Fruit fly (Drosophila melanogaster) whole organism, embryonic: Measurements from ENCODE around the gene ppl.

Experiments used
- Atf3 ChIP-seq: fragments of 200-800 bp; sonication (Bioruptor generic); optimal IDR thresholded peaks from 3 replicates; lab custom pipeline; 2016; ENCODE audit warnings: missing biosample characterization, missing genetic modification characterization
- CG1024 ChIP-seq: fragments of 200-800 bp; sonication (Bioruptor generic); IDR thresholded peaks from 2 replicates; pipeline ENCODE4 v1.3.6; 2022; ENCODE audit warnings: missing biosample characterization, missing genetic modification characterization
- CG11695 ChIP-seq: fragments of 200-800 bp; sonication (Bioruptor generic); IDR thresholded peaks from 3 replicates; pipeline ENCODE4 v1.3.6; 2022; ENCODE audit warnings: missing biosample characterization, missing genetic modification characterization
- CG12155 ChIP-seq: fragments of 200-800 bp; sonication (Bioruptor generic); optimal IDR thresholded peaks from 3 replicates; lab custom pipeline; 2016; ENCODE audit warnings: missing biosample characterization, missing genetic modification characterization
- CG12744 ChIP-seq: fragments of 200-800 bp; sonication (Bioruptor generic); optimal IDR thresholded peaks from 2 replicates; lab custom pipeline; 2016; ENCODE audit warnings: missing biosample characterization, missing genetic modification characterization
- CG13287 ChIP-seq: fragments of 200-800 bp; sonication (Bioruptor generic); IDR thresholded peaks from 2 replicates; pipeline ENCODE4 v1.3.6; 2022; ENCODE audit warnings: missing biosample characterization, missing genetic modification characterization; ENCODE audit not compliant: partially characterized antibody
- CG17612 ChIP-seq: fragments of 200-800 bp; sonication (Bioruptor generic); IDR thresholded peaks from 2 replicates; pipeline ENCODE4 v1.3.6; 2022; ENCODE audit warnings: missing biosample characterization, missing genetic modification characterization
- CG17802 ChIP-seq: fragments of 200-800 bp; sonication (Bioruptor generic); optimal IDR thresholded peaks from 2 replicates; lab custom pipeline; 2018; ENCODE audit warnings: missing biosample characterization, mild to moderate bottlenecking, missing genetic modification characterization, moderate library complexity
- CG2120 ChIP-seq: fragments of 200-800 bp; sonication (Bioruptor generic); optimal IDR thresholded peaks from 3 replicates; lab custom pipeline; 2016; ENCODE audit warnings: missing biosample characterization, missing genetic modification characterization
- CG34224 ChIP-seq: fragments of 200-800 bp; sonication (Bioruptor generic); IDR thresholded peaks from 3 replicates; pipeline ENCODE4 v1.3.6; 2022; ENCODE audit warnings: missing biosample characterization, missing genetic modification characterization; ENCODE audit not compliant: partially characterized antibody
- CG34422 ChIP-seq: fragments of 200-800 bp; sonication (Bioruptor generic); IDR thresholded peaks from 3 replicates; pipeline ENCODE4 v1.3.6; 2022; ENCODE audit warnings: missing biosample characterization, missing genetic modification characterization
- CG6654 ChIP-seq: fragments of 200-800 bp; sonication (Bioruptor generic); optimal IDR thresholded peaks from 2 replicates; lab custom pipeline; 2017; ENCODE audit warnings: missing biosample characterization, mild to moderate bottlenecking, missing genetic modification characterization
- CG6765 ChIP-seq: fragments of 200-800 bp; sonication (Bioruptor generic); optimal IDR thresholded peaks from 3 replicates; lab custom pipeline; 2017; ENCODE audit warnings: missing biosample characterization, mild to moderate bottlenecking, missing genetic modification characterization
- CG7357 ChIP-seq: fragments of 200-800 bp; sonication (Bioruptor generic); IDR thresholded peaks from 3 replicates; pipeline ENCODE4 v1.3.6; 2022; ENCODE audit warnings: missing biosample characterization, missing genetic modification characterization
- CoRest ChIP-seq: fragments of 200-800 bp; sonication (Bioruptor generic); optimal IDR thresholded peaks from 3 replicates; lab custom pipeline; 2018; ENCODE audit warnings: missing biosample characterization, mild to moderate bottlenecking, missing genetic modification characterization, moderate library complexity
- Deaf1 ChIP-seq: fragments of 200-800 bp; optimal IDR thresholded peaks from 3 replicates; lab custom pipeline; 2019; ENCODE audit warnings: missing biosample characterization, mild to moderate bottlenecking, missing genetic modification characterization, moderate library complexity
- Dp ChIP-seq: fragments of 200-800 bp; sonication (Bioruptor generic); optimal IDR thresholded peaks from 2 replicates; lab custom pipeline; 2018; ENCODE audit warnings: missing biosample characterization, mild to moderate bottlenecking, missing genetic modification characterization, moderate library complexity
- Hr3 ChIP-seq: fragments of 200-800 bp; sonication (Bioruptor generic); optimal IDR thresholded peaks from 3 replicates; lab custom pipeline; 2016; ENCODE audit warnings: missing biosample characterization, missing genetic modification characterization
- Hr39 ChIP-seq: fragments of >200 bp; optimal IDR thresholded peaks from 2 replicates; lab custom pipeline; 2017
- Hr78 ChIP-seq, 2 experiments: fragments of 200-800 bp in 1 of 2; fragments of >200 bp in 1 of 2; sonication (Bioruptor generic) in 1 of 2; optimal IDR thresholded peaks; 2 replicates each; lab custom pipeline; 2017 to 2019; ENCODE audit warnings: missing biosample characterization in 2 of 2, missing genetic modification characterization in 2 of 2, mild to moderate bottlenecking in 1 of 2, moderate library complexity in 1 of 2
- MTF-1 ChIP-seq: fragments of 200-800 bp; sonication (Bioruptor generic); optimal IDR thresholded peaks from 2 replicates; lab custom pipeline; 2018; ENCODE audit warnings: missing biosample characterization, mild to moderate bottlenecking, missing genetic modification characterization, borderline replicate concordance
- Med ChIP-seq: fragments of 200-800 bp; sonication (Bioruptor generic); peaks from one replicate; lab custom pipeline; 2016; ENCODE audit warnings: missing biosample characterization, missing genetic modification characterization, mild to moderate bottlenecking, inconsistent platforms, moderate library complexity
- NfI ChIP-seq: fragments of 200-800 bp; sonication (Bioruptor generic); optimal IDR thresholded peaks from 3 replicates; lab custom pipeline; 2018; ENCODE audit warnings: missing biosample characterization, mild to moderate bottlenecking, missing genetic modification characterization, moderate library complexity
- Sin3A ChIP-seq: fragments of >200 bp; optimal IDR thresholded peaks from 2 replicates; lab custom pipeline; 2018
- Sox100B ChIP-seq: fragments of 200-800 bp; sonication (Bioruptor generic); optimal IDR thresholded peaks from 3 replicates; lab custom pipeline; 2018; ENCODE audit warnings: missing biosample characterization, mild to moderate bottlenecking, missing genetic modification characterization
- Usf ChIP-seq: fragments of 200-800 bp; sonication (Bioruptor generic); optimal IDR thresholded peaks from 2 replicates; lab custom pipeline; 2017; ENCODE audit warnings: missing genotype, missing biosample characterization, missing genetic modification characterization
- Xrp1 ChIP-seq: fragments of 200-800 bp; sonication (Bioruptor generic); IDR thresholded peaks from 2 replicates; pipeline ENCODE4 v1.3.6; 2022; ENCODE audit warnings: missing biosample characterization, missing genetic modification characterization
- YL-1 ChIP-seq: fragments of 200-800 bp; sonication (Bioruptor generic); optimal IDR thresholded peaks from 3 replicates; lab custom pipeline; 2017; ENCODE audit warnings: missing biosample characterization, mild to moderate bottlenecking, missing genetic modification characterization
- ase ChIP-seq: fragments of 200-800 bp; sonication (Bioruptor generic); IDR thresholded peaks from 3 replicates; pipeline ENCODE4 v1.3.6; 2022; ENCODE audit warnings: missing biosample characterization, missing genetic modification characterization
- ash1 ChIP-seq: fragments of 200-800 bp; sonication (Bioruptor generic); optimal IDR thresholded peaks from 2 replicates; lab custom pipeline; 2018; ENCODE audit warnings: missing biosample characterization, mild to moderate bottlenecking, missing genetic modification characterization
- bigmax ChIP-seq: fragments of 200-800 bp; sonication (Bioruptor generic); optimal IDR thresholded peaks from 2 replicates; lab custom pipeline; 2018; ENCODE audit warnings: missing biosample characterization, mild to moderate bottlenecking, missing genetic modification characterization
- corto ChIP-seq: fragments of 200-800 bp; sonication (Bioruptor generic); optimal IDR thresholded peaks from 2 replicates; lab custom pipeline; 2016; ENCODE audit warnings: missing biosample characterization, mild to moderate bottlenecking, missing genetic modification characterization, moderate library complexity
- crol ChIP-seq: fragments of 200-800 bp; sonication (Bioruptor generic); IDR thresholded peaks from 2 replicates; pipeline ENCODE4 v1.3.6; 2022; ENCODE audit warnings: missing biosample characterization, missing genetic modification characterization
- fd64A ChIP-seq: fragments of 200-800 bp; sonication (Bioruptor generic); optimal IDR thresholded peaks from 3 replicates; lab custom pipeline; 2018; ENCODE audit warnings: missing biosample characterization, mild to moderate bottlenecking, missing genetic modification characterization
- gcm ChIP-seq: fragments of 200-800 bp; sonication (Bioruptor generic); optimal IDR thresholded peaks from 2 replicates; lab custom pipeline; 2019; ENCODE audit warnings: missing biosample characterization, mild to moderate bottlenecking, missing genetic modification characterization, moderate library complexity
- grn ChIP-seq: fragments of 200-800 bp; sonication (Bioruptor generic); optimal IDR thresholded peaks from 3 replicates; lab custom pipeline; 2017; ENCODE audit warnings: missing biosample characterization, missing genetic modification characterization
- kni ChIP-seq: fragments of 200-800 bp; sonication (Bioruptor generic); optimal IDR thresholded peaks from 3 replicates; lab custom pipeline; 2017; ENCODE audit warnings: mild to moderate bottlenecking, missing biosample characterization, missing genetic modification reagents, missing genetic modification characterization
- knrl ChIP-seq: fragments of 200-800 bp; sonication (Bioruptor generic); IDR thresholded peaks from 3 replicates; pipeline ENCODE4 v1.3.6; 2022; ENCODE audit warnings: missing biosample characterization, missing genetic modification characterization; ENCODE audit not compliant: partially characterized antibody
- mld ChIP-seq: fragments of 200-800 bp; sonication (Bioruptor generic); IDR thresholded peaks from 3 replicates; pipeline ENCODE4 v1.3.6; 2022; ENCODE audit warnings: missing biosample characterization, missing genetic modification characterization; ENCODE audit not compliant: partially characterized antibody
- pfk ChIP-seq: fragments of 200-800 bp; sonication (Bioruptor generic); optimal IDR thresholded peaks from 2 replicates; lab custom pipeline; 2018; ENCODE audit warnings: missing biosample characterization, mild to moderate bottlenecking, missing genetic modification characterization, moderate library complexity
- pum ChIP-seq: fragments of 200-800 bp; sonication (Bioruptor generic); optimal IDR thresholded peaks from 2 replicates; lab custom pipeline; 2016; ENCODE audit warnings: missing biosample characterization, missing genetic modification characterization
- schlank ChIP-seq: fragments of 200-800 bp; sonication (Bioruptor generic); optimal IDR thresholded peaks from 2 replicates; lab custom pipeline; 2018; ENCODE audit warnings: missing biosample characterization, mild to moderate bottlenecking, missing genetic modification characterization
- sd ChIP-seq: fragments of 200-800 bp; sonication (Bioruptor generic); optimal IDR thresholded peaks from 3 replicates; lab custom pipeline; 2018; ENCODE audit warnings: missing biosample characterization, mild to moderate bottlenecking, missing genetic modification characterization, moderate library complexity
- tin ChIP-seq: fragments of 200-800 bp; sonication (Bioruptor generic); optimal IDR thresholded peaks from 3 replicates; lab custom pipeline; 2016; ENCODE audit warnings: missing biosample characterization, missing genetic modification characterization
- toy ChIP-seq: fragments of 200-800 bp; sonication (Bioruptor generic); IDR thresholded peaks from 2 replicates; pipeline ENCODE4 v1.3.6; 2022; ENCODE audit warnings: missing biosample characterization, missing genetic modification characterization
- trh ChIP-seq: fragments of 200-800 bp; sonication (Bioruptor generic); optimal IDR thresholded peaks from 2 replicates; lab custom pipeline; 2016; ENCODE audit warnings: missing biosample characterization, missing genetic modification characterization
- tup ChIP-seq: fragments of 200-800 bp; sonication (Bioruptor generic); optimal IDR thresholded peaks from 2 replicates; lab custom pipeline; 2016; ENCODE audit warnings: missing biosample characterization, mild to moderate bottlenecking, missing genetic modification characterization, moderate library complexity
- wor ChIP-seq: fragments of 200-800 bp; sonication (Bioruptor generic); IDR thresholded peaks from 2 replicates; pipeline ENCODE4 v1.3.6; 2022; ENCODE audit warnings: missing biosample characterization, missing genetic modification characterization
- zf30C ChIP-seq: fragments of 200-800 bp; sonication (Bioruptor generic); optimal IDR thresholded peaks from 3 replicates; lab custom pipeline; 2018; ENCODE audit warnings: missing biosample characterization, mild to moderate bottlenecking, missing genetic modification characterization

The ppl gene

DNA sequence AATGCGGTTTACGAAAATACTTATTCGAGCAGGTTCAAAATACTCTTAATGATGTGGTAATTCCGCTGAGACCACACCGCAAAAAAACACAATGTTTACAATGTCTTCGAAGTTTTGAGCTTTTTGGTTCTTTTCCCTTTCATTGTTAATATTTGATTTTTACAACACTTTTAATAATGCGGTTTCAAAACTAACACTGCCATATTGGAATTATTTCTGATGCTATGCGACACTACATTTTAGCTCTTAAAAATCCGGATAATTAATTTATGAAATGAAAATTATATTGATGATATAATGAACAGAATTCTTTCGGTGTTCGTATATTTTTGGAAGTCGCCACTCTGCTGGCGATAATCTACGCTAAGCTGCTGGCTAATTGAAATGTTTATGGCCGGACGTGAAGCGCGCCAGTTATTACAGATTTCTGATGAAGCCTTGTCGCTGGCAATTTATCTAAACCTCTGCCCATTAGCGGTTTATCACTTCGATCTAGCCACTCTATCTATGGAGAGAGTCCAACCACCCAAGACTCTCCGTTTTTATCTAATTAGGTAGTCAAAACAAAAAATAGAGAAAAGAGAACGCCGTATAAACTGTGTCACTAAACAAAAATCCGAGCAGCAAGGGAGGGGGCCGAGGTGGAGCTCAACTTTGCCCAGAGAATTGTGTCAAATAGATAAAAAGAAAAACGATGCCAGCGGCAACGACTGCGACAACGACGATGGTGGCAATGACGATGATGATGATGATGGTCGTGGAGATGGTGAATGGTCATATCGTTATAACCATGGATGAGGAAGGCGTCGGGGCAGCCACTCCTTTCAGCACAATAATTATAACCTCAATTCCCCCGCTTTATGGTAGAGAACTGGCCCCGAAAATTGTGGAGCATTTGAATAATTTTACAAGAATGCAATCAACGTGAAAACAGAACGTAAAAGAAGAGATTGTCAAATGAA is 25.0 kb downstream of the ppl start (continued):
- no peak for TF ChIP-seq CG1024 (GFP tag; lab: Robert Waterston, UW)
- TF ChIP-seq CG7357 (GFP tag; lab: Robert Waterston, UW): no peak
- TF ChIP-seq bigmax (GFP tag; lab: Kevin White, UChicago): peak; percentile 32
- no peak for TF ChIP-seq fd64A (GFP tag; lab: Kevin White, UChicago)
- no peak for TF ChIP-seq pfk
- TF ChIP-seq MTF-1: no peak
- no peak for TF ChIP-seq Dp (GFP tag; lab: Kevin White, UChicago)
- no peak for TF ChIP-seq CG12744 (GFP tag; lab: Kevin White, UChicago)
- TF ChIP-seq crol (GFP tag; lab: Robert Waterston, UW): peak; percentile 58
- TF ChIP-seq kni (GFP tag; lab: Kevin White, UChicago): peak; percentile 69
- TF ChIP-seq CG34422 (GFP tag; lab: Robert Waterston, UW): no peak
- TF ChIP-seq CG2120 (GFP tag; lab: Kevin White, UChicago): peak; percentile 17
- TF ChIP-seq Xrp1: no peak
- no peak for TF ChIP-seq ash1
- TF ChIP-seq CG6654 (GFP tag; lab: Kevin White, UChicago): no peak
- no peak for TF ChIP-seq Atf3 (GFP tag; lab: Kevin White, UChicago)
- TF ChIP-seq CoRest (tag; lab: Kevin White, UChicago): no peak
- TF ChIP-seq CG17612: no peak
- no peak for TF ChIP-seq Sin3A (lab: Kevin White, UChicago)
- no peak for TF ChIP-seq CG34224 (GFP tag; lab: Robert Waterston, UW)
- no peak for TF ChIP-seq NfI (GFP tag; lab: Kevin White, UChicago)
- TF ChIP-seq CG6765 (GFP tag; lab: Kevin White, UChicago): no peak
- TF ChIP-seq ase: no peak
- no peak for TF ChIP-seq trh
- TF ChIP-seq toy: no peak
- TF ChIP-seq Usf (GFP tag; lab: Kevin White, UChicago): no peak
- TF ChIP-seq knrl (GFP tag; lab: Robert Waterston, UW): no peak
- TF ChIP-seq Sox100B (GFP tag; lab: Kevin White, UChicago): peak; percentile 20
- TF ChIP-seq wor: no peak
- TF ChIP-seq tup (GFP tag; lab: Kevin White, UChicago): no peak
- TF ChIP-seq YL-1 (GFP tag; lab: Kevin White, UChicago): no peak
- no peak for TF ChIP-seq pum
- TF ChIP-seq CG12155: no peak
- peak; percentile 93 for TF ChIP-seq grn (GFP tag; lab: Kevin White, UChicago)
- TF ChIP-seq tin (GFP tag; lab: Kevin White, UChicago): no peak
- TF ChIP-seq Hr39 (lab: Kevin White, UChicago): no peak
- TF ChIP-seq Hr78 (GFP tag; optimal IDR thresholded peaks at IDR 0.05; lab: Kevin White, UChicago): peak in 1 of 2 experiments; percentile 69
- TF ChIP-seq corto (GFP tag; lab: Kevin White, UChicago): peak; percentile 14
- peak; percentile 78 for TF ChIP-seq sd (tag; lab: Kevin White, UChicago)
- TF ChIP-seq CG17802 (tag; lab: Kevin White, UChicago): no peak
- peak; percentile 16 for TF ChIP-seq Deaf1 (tag; lab: Kevin White, UChicago)
- no peak for TF ChIP-seq mld
- TF ChIP-seq CG11695 (GFP tag; lab: Robert Waterston, UW): no peak
- no peak for TF ChIP-seq gcm (GFP tag; lab: Kevin White, UChicago)
- no peak for TF ChIP-seq CG13287 (GFP tag; lab: Robert Waterston, UW)
- TF ChIP-seq zf30C (GFP tag; lab: Kevin White, UChicago): no peak
- TF ChIP-seq Hr3 (GFP tag; lab: Kevin White, UChicago): no peak
- no peak for TF ChIP-seq schlank (tag; lab: Kevin White, UChicago)
- peak; percentile 38 for TF ChIP-seq Med (GFP tag; lab: Kevin White, UChicago)
